Worm (Caenorhabditis elegans) whole organism, mixed stage, embryonic: ENCODE measurements around the gene C08E3.1.

Experiments used
- blmp-1 ChIP-seq: fragments of 150-350 bp; optimal IDR thresholded peaks from 2 replicates; lab custom pipeline; 2014; ENCODE audit warnings: missing biosample characterization, missing genetic modification characterization
- drap-1 ChIP-seq: fragments of 200-800 bp; sonication (Bioruptor generic); optimal IDR thresholded peaks from 3 replicates; lab custom pipeline; 2018; ENCODE audit warnings: mild to moderate bottlenecking, missing genetic modification characterization, missing compliant biosample characterization
- elt-1 ChIP-seq: sonication (generic microtip); optimal IDR thresholded peaks from 2 replicates; lab custom pipeline; 2017; ENCODE audit warnings: missing genetic modification characterization, mild to moderate bottlenecking, missing compliant biosample characterization, antibody characterized with exemption, moderate library complexity, borderline replicate concordance; ENCODE audit not compliant: insufficient read depth
- elt-3 ChIP-seq: fragments of 150-350 bp; optimal IDR thresholded peaks from 2 replicates; lab custom pipeline; 2014; ENCODE audit warnings: missing biosample characterization, missing genetic modification characterization
- lin-13 ChIP-seq: fragments of 150-350 bp; optimal IDR thresholded peaks from 2 replicates; lab custom pipeline; 2014; ENCODE audit warnings: missing biosample characterization, missing genetic modification characterization
- nhr-12 ChIP-seq: fragments of 150-350 bp; optimal IDR thresholded peaks from 2 replicates; lab custom pipeline; 2014; ENCODE audit warnings: missing biosample characterization, missing genetic modification characterization
- nhr-237 ChIP-seq: fragments of 150-350 bp; optimal IDR thresholded peaks from 2 replicates; lab custom pipeline; 2014; ENCODE audit warnings: missing biosample characterization, missing genetic modification characterization
- pha-4 ChIP-seq: fragments of 150-350 bp; optimal IDR thresholded peaks from 2 replicates; lab custom pipeline; 2018; ENCODE audit warnings: missing biosample characterization, missing genetic modification reagents, missing genetic modification characterization
- snpc-4 ChIP-seq: fragments of 150-350 bp; optimal IDR thresholded peaks from 2 replicates; lab custom pipeline; 2014; ENCODE audit warnings: missing biosample characterization, missing genetic modification characterization
- sptf-1 ChIP-seq: sonication (generic microtip); optimal IDR thresholded peaks from 2 replicates; lab custom pipeline; 2017; ENCODE audit warnings: mild to moderate bottlenecking, missing genetic modification characterization, moderate library complexity, missing compliant biosample characterization

DNA sequence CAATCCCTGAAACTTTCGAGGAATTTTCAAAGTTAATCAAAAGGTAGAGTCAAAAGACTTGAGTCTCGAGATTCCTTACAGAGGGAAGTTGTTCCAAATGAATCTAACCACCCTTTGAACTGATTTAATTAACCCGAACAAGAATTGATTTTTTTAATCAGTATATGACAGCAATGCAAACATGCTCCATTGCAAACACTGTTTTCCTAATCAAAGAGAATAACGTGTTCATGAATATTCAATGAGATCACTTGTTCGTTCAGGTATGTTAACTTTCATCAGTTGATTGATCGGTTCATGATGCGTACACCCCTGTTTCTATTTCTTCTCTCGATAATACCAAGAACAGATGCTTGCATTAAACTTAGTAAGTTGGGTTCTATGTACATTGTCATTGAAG is 7.9 kb upstream of the C08E3.1 start, which contains the start of gene C08E3.14:
- TF ChIP-seq lin-13 (tag; lab: Kevin White, UChicago) (no peak), sptf-1 (tag; lab: Kevin White, UChicago) (no peak), nhr-237 (tag; lab: Kevin White, UChicago) (no peak), nhr-12 (tag; lab: Kevin White, UChicago) (no peak), drap-1 (GFP tag; lab: Kevin White, UChicago) (no peak), snpc-4 (tag; lab: Kevin White, UChicago) (no peak), blmp-1 (tag; lab: Kevin White, UChicago) (no peak), pha-4 (tag; lab: Kevin White, UChicago) (no peak), elt-3 (no peak), elt-1 (no peak)
